Fruit fly (Drosophila melanogaster) Kc167 (cell line): ENCODE data around the gene bdwf.

Experiments
- Myc ChIP-seq: fragments of >200 bp; optimal IDR thresholded peaks from 2 replicates; lab custom pipeline; 2017; ENCODE audit warnings: missing external identifiers
- h ChIP-seq: fragments of >200 bp; optimal IDR thresholded peaks from 3 replicates; lab custom pipeline; 2018; ENCODE audit warnings: missing external identifiers
- insv ChIP-seq: fragments of >200 bp; optimal IDR thresholded peaks from 3 replicates; lab custom pipeline; 2018; ENCODE audit warnings: missing external identifiers
- psq ChIP-seq: fragments of >200 bp; optimal IDR thresholded peaks from 2 replicates; lab custom pipeline; 2017; ENCODE audit warnings: missing external identifiers
- ttk ChIP-seq: sonication (Bioruptor generic); optimal IDR thresholded peaks from 2 replicates; lab custom pipeline; 2017; ENCODE audit warnings: missing external identifiers

DNA sequence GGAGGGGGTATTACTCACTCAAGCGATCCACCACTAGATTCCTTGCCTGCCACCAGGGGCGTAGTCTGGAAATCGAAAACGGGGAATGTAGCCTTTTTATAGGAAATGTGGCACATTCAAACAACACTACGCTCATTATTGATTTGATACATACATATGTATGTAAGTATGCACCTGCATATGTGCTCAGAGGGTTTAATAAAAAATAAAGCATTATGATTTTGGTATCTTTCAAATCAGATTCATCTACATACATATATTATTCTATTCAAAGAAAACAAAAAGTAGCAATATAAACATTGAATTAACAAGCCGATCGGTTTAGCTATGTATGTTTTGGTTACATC lies 13.9 kb upstream of the bdwf start:
- TF ChIP-seq Myc (no peak), insv (lab: Kevin White, UChicago) (no peak), psq (no peak), ttk (lab: Kevin White, UChicago) (no peak), h (no peak)
